Worm (Caenorhabditis elegans): ENCODE results near the gene T04F3.3.
A peak's percentile ranks its signal among the peaks of the same experiment; 100 is the strongest.

T04F3.3 gene

DNA sequence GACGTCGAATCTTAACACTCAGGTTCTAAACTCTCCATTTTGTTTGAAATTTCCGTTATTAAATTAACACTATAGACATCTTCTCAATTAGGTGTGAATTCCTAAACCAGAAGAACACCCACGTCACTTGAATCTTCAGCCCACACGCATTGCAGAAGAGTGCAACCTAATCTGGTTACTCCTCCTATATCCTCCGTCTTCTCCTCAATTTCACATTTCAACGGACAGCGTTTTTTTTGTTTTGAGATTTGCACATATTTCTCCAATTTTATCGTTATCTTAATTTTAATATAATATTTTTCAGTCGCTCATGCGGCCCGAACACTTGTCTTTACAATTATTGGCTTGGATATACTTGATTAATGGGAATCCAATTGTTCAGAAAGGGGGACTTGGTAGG is 1.4 kb upstream of the T04F3.3 start, which contains the start of gene smoc-1:
Gene smoc-1 (plus strand): TSS at position 301 of the 400 bp plus-strand sequence.
- TF ChIP-seq scrt-1 (GFP tag; IDR thresholded peaks at IDR 0.05) (no peak), pes-1 (GFP tag; IDR thresholded peaks at IDR 0.05) (no peak), tbx-11 (GFP tag; IDR thresholded peaks at IDR 0.05) (no peak), hnd-1 (tag; optimal IDR thresholded peaks at IDR 0.05) (no peak), F13C5.2 (tag; optimal IDR thresholded peaks at IDR 0.05) (no peak), B0310.2 (tag; optimal IDR thresholded peaks at IDR 0.05) (no peak), aly-1 (tag; optimal IDR thresholded peaks at IDR 0.05) (no peak), ceh-13 (GFP tag; optimal IDR thresholded peaks at IDR 0.05) (no peak), flt-1 (GFP tag; IDR thresholded peaks at IDR 0.05) (no peak), ets-7 (tag; optimal IDR thresholded peaks at IDR 0.05) (no peak), tbx-37 (GFP tag; conservative IDR thresholded peaks at IDR 0.05) (no peak), hmg-4 (GFP tag; optimal IDR thresholded peaks at IDR 0.05) (no peak), ceh-36 (tag; optimal IDR thresholded peaks at IDR 0.05) (no peak), sea-1 (GFP tag; conservative IDR thresholded peaks at IDR 0.05) (no peak), ama-1 (optimal IDR thresholded peaks at IDR 0.05) (no peak), hmbx-1 (tag; optimal IDR thresholded peaks at IDR 0.05) (no peak), tra-4 (tag; optimal IDR thresholded peaks at IDR 0.05) (no peak)

DNA sequence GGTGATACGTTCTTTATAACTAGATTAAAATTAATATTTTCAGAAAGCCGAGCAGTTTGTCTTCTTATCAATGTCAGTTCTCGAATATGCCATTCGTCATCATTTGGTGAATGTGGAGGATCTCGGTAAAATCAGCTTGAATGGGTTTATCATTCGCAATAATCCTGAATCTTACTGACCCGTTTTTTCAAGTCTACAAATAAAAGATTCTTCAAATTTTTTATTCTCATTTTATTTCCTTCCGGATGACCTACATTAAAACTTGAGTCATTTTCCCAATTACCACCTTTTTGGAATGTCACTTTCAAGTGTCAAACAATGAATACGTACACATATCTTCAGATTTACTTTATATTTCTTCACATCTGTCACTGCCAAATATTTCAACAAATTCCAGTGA is 1.6 kb downstream of the T04F3.3 start, which contains the start of gene T04F3.5:
Gene T04F3.5 (plus strand): TSS at position 301 of the 400 bp plus-strand sequence.
- no peak for TF ChIP-seq scrt-1 (GFP tag; IDR thresholded peaks at IDR 0.05)
- TF ChIP-seq ceh-36 (tag; optimal IDR thresholded peaks at IDR 0.05), result no peak
- TF ChIP-seq hmg-4 (GFP tag; optimal IDR thresholded peaks at IDR 0.05), result no peak
- TF ChIP-seq pes-1 (GFP tag; IDR thresholded peaks at IDR 0.05), result no peak
- TF ChIP-seq hnd-1 (tag; optimal IDR thresholded peaks at IDR 0.05), result no peak
- no peak for TF ChIP-seq flt-1 (GFP tag; IDR thresholded peaks at IDR 0.05)
- TF ChIP-seq ama-1 (optimal IDR thresholded peaks at IDR 0.05), result no peak
- TF ChIP-seq sea-1 (GFP tag; conservative IDR thresholded peaks at IDR 0.05), result no peak
- TF ChIP-seq B0310.2 (tag; optimal IDR thresholded peaks at IDR 0.05), result no peak
- no peak for TF ChIP-seq tra-4 (tag; optimal IDR thresholded peaks at IDR 0.05)
- no peak for TF ChIP-seq aly-1 (tag; optimal IDR thresholded peaks at IDR 0.05)

DNA sequence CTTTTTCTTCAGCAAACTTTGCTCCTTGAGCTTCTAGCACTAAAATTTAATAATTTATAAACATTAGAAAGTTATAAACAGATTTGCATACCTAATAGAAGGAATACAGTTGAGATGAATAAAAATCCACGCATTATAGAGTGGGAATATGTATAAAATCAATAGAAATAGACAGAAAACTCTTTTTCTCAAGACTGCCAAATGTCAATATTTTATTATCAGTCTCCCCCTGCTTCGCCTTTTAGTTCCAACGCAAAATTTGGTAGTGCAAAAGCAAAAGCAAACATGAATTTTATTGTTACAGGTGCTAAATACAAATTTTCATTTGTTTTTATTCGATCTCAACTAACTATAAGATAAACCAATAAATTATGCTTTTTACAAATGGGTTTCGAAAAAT is 4.1 kb downstream of the T04F3.3 start, which contains the start of gene T04F3.4:
Gene T04F3.4 (minus strand): TSS at position 187 of the 400 bp plus-strand sequence.
- TF ChIP-seq ceh-13 (GFP tag; optimal IDR thresholded peaks at IDR 0.05) (no peak), hmbx-1 (tag; optimal IDR thresholded peaks at IDR 0.05) (no peak), hnd-1 (tag; optimal IDR thresholded peaks at IDR 0.05) (no peak), hmg-4 (GFP tag; optimal IDR thresholded peaks at IDR 0.05) (no peak), pes-1 (GFP tag; IDR thresholded peaks at IDR 0.05) (no peak), aly-1 (tag; optimal IDR thresholded peaks at IDR 0.05) (no peak), ets-7 (tag; optimal IDR thresholded peaks at IDR 0.05) (no peak), tbx-37 (GFP tag; conservative IDR thresholded peaks at IDR 0.05) (no peak), sea-1 (GFP tag; conservative IDR thresholded peaks at IDR 0.05) (no peak), tbx-11 (GFP tag; IDR thresholded peaks at IDR 0.05) (no peak), B0310.2 (tag; optimal IDR thresholded peaks at IDR 0.05) (no peak), tra-4 (tag; optimal IDR thresholded peaks at IDR 0.05) (no peak)

ce11 chrV:11764373-11764954 is 5.7 kb downstream of the T04F3.3 start, which contains the start of the genes F55A11.1 and syx-5:
Gene F55A11.1 (minus strand): TSS chrV:11764385.
Gene syx-5 (plus strand): TSS chrV:11764904.
- peak; percentile 64 for TF ChIP-seq F13C5.2 (tag; optimal IDR thresholded peaks at IDR 0.05)
- TF ChIP-seq tbx-11 (GFP tag; IDR thresholded peaks at IDR 0.05), result no peak

ce11 chrV:11767028-11767427 is 8.3 kb downstream of the T04F3.3 start, which contains the start of gene sel-11:
Gene sel-11 (plus strand): TSS chrV:11767328.
- TF ChIP-seq hmg-4 (GFP tag; optimal IDR thresholded peaks at IDR 0.05) (no peak), sea-1 (GFP tag; conservative IDR thresholded peaks at IDR 0.05) (no peak), scrt-1 (GFP tag; IDR thresholded peaks at IDR 0.05) (no peak), ceh-13 (GFP tag; optimal IDR thresholded peaks at IDR 0.05) (no peak), F13C5.2 (tag; optimal IDR thresholded peaks at IDR 0.05) (no peak), ama-1 (optimal IDR thresholded peaks at IDR 0.05) (no peak), flt-1 (GFP tag; IDR thresholded peaks at IDR 0.05) (no peak), tbx-37 (GFP tag; conservative IDR thresholded peaks at IDR 0.05) (no peak), B0310.2 (tag; optimal IDR thresholded peaks at IDR 0.05) (no peak)

- no peak for TF ChIP-seq tbx-37 (GFP tag; conservative IDR thresholded peaks at IDR 0.05)
- no peak for TF ChIP-seq tra-4 (tag; optimal IDR thresholded peaks at IDR 0.05)
- TF ChIP-seq pes-1 (GFP tag; IDR thresholded peaks at IDR 0.05), result no peak
- no peak for TF ChIP-seq scrt-1 (GFP tag; IDR thresholded peaks at IDR 0.05)
- TF ChIP-seq ceh-36 (tag; optimal IDR thresholded peaks at IDR 0.05), result no peak
- no peak for TF ChIP-seq hnd-1 (tag; optimal IDR thresholded peaks at IDR 0.05)
- TF ChIP-seq tbx-11 (GFP tag; IDR thresholded peaks at IDR 0.05), result no peak
- no peak for TF ChIP-seq F13C5.2 (tag; optimal IDR thresholded peaks at IDR 0.05)
- TF ChIP-seq hmbx-1 (tag; optimal IDR thresholded peaks at IDR 0.05), result no peak
- no peak for TF ChIP-seq ets-7 (tag; optimal IDR thresholded peaks at IDR 0.05)
- no peak for TF ChIP-seq sea-1 (GFP tag; conservative IDR thresholded peaks at IDR 0.05)
- no peak for TF ChIP-seq ama-1 (optimal IDR thresholded peaks at IDR 0.05)
Observed at ce11 chrV:11769646-11770045, 10.9 kb downstream of the T04F3.3 start.

DNA sequence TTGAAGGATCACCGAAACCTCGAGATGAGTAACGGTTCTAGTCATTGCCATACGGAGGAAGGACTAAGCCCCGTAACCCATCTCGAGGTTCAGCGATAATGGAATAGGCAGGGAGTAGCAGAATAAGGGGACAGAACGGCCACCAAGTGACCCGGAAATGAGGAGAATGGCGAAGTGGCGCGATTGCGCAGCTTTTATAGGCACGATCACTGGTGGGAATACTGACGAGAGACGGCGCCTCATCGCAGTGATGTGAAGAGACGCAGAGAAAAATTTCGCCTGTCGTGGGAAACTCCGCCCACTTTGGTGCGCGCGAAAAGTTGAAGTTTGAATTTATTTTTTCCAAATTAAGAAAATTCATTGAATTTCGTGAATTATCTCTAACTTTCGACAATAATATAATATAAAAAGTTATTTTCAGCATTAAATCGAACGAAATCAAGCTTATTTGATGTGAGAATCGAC is 11.3 kb downstream of the T04F3.3 start, which contains the start of gene F55A11.4:
Gene F55A11.4 (plus strand): TSS at position 415 of the 465 bp plus-strand sequence.
- TF ChIP-seq tbx-37 (GFP tag; conservative IDR thresholded peaks at IDR 0.05) (no peak), B0310.2 (tag; optimal IDR thresholded peaks at IDR 0.05) (no peak), tra-4 (tag; optimal IDR thresholded peaks at IDR 0.05) (no peak), sea-1 (GFP tag; conservative IDR thresholded peaks at IDR 0.05) (no peak), aly-1 (tag; optimal IDR thresholded peaks at IDR 0.05) (peak; percentile 45), ceh-13 (GFP tag; optimal IDR thresholded peaks at IDR 0.05) (no peak), hnd-1 (tag; optimal IDR thresholded peaks at IDR 0.05) (no peak), ceh-36 (tag; optimal IDR thresholded peaks at IDR 0.05) (peak; percentile 38), hmg-4 (GFP tag; optimal IDR thresholded peaks at IDR 0.05) (no peak), scrt-1 (GFP tag; IDR thresholded peaks at IDR 0.05) (no peak), ama-1 (optimal IDR thresholded peaks at IDR 0.05) (peak; percentile 19)

Measured in whole organism, early embryonic.